Worm (Caenorhabditis elegans): ENCODE measurements around the gene C07G2.5.
A peak's percentile ranks its signal among the peaks of the same experiment; 100 is the strongest.

The C07G2.5 gene

ce11 chrIII:4491164-4492144, 7.4 kb downstream of the C07G2.5 start:
- no peak for TF ChIP-seq sma-3 (GFP tag; optimal IDR thresholded peaks at IDR 0.05)
- TF ChIP-seq ama-1 (optimal IDR thresholded peaks at IDR 0.05), result peak; percentile 48
- TF ChIP-seq unc-55 (GFP tag; optimal IDR thresholded peaks at IDR 0.05), result no peak
- peak; percentile 24 for TF ChIP-seq C34F6.9 (tag; optimal IDR thresholded peaks at IDR 0.05)
- peak; percentile 21 for TF ChIP-seq nhr-25 (tag; optimal IDR thresholded peaks at IDR 0.05)
- peak in 1 of 2 experiments; percentile 62 for TF ChIP-seq lsy-2 (tag; optimal IDR thresholded peaks at IDR 0.05)
- TF ChIP-seq nhr-21 (tag; optimal IDR thresholded peaks at IDR 0.05), result peak; percentile 59
- TF ChIP-seq Y55F3AM.14 (GFP tag; optimal IDR thresholded peaks at IDR 0.05), result peak; percentile 39

DNA sequence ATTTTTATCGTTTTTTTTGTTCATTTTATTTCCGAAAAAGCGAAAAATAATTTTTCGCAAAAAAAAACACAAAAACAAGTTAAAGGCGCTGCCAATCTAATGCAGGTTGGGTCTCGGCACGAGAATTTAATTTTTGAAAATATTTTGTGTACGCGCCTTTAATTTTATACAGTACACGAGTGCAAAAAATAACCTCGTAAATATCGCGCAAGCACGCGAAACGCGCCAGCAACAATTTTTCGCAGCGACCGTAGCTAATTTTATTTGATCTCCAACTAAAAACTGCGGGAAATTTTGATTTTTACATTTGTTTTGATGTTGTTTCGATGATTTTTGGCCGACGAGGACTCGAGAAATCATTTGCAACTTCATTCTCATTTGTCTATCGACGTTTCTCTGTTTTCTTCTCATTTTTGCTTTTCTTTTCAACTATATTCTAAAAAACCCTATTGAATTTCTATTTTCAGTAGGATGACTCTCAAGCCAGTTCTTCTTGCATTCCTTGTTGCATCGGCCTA, 9.9 kb downstream of the C07G2.5 start, which contains the start of gene cpg-1:
Gene cpg-1 (plus strand): TSS at position 468 of the 518 bp plus-strand sequence.
- TF ChIP-seq sma-9 (GFP tag; optimal IDR thresholded peaks at IDR 0.05), result no peak
- TF ChIP-seq sma-9 (tag; optimal IDR thresholded peaks at IDR 0.05), result no peak
- no peak for TF ChIP-seq nhr-129 (tag; optimal IDR thresholded peaks at IDR 0.05)
- TF ChIP-seq elt-1 (tag; optimal IDR thresholded peaks at IDR 0.05), result no peak
- TF ChIP-seq zag-1 (tag; optimal IDR thresholded peaks at IDR 0.05), result no peak
- no peak for TF ChIP-seq ZK546.5 (tag; optimal IDR thresholded peaks at IDR 0.05)
- no peak for TF ChIP-seq skn-1 (tag; optimal IDR thresholded peaks at IDR 0.05)
- TF ChIP-seq nhr-12 (tag; optimal IDR thresholded peaks at IDR 0.05), result no peak
- TF ChIP-seq mdl-1 (tag; optimal IDR thresholded peaks at IDR 0.05), result no peak
- no peak for TF ChIP-seq unc-62 (GFP tag; optimal IDR thresholded peaks at IDR 0.05)
- TF ChIP-seq lin-39 (tag; optimal IDR thresholded peaks at IDR 0.05), result no peak
- TF ChIP-seq lin-13 (GFP tag; optimal IDR thresholded peaks at IDR 0.05), result no peak
- no peak for TF ChIP-seq ceh-16 (tag; optimal IDR thresholded peaks at IDR 0.05)

ce11 chrIII:4487271-4487670, 11.6 kb downstream of the C07G2.5 start:
- TF ChIP-seq fos-1 (tag; optimal IDR thresholded peaks at IDR 0.05) (no peak), sma-3 (GFP tag; optimal IDR thresholded peaks at IDR 0.05) (no peak), unc-62 (GFP tag; optimal IDR thresholded peaks at IDR 0.05) (no peak), C34F6.9 (tag; optimal IDR thresholded peaks at IDR 0.05) (peak; percentile 20), mbf-1 (tag; optimal IDR thresholded peaks at IDR 0.05) (no peak), lsy-2 (tag; optimal IDR thresholded peaks at IDR 0.05) (peak in 1 of 2 experiments; percentile 30), nhr-21 (tag; optimal IDR thresholded peaks at IDR 0.05) (peak; percentile 36)

DNA sequence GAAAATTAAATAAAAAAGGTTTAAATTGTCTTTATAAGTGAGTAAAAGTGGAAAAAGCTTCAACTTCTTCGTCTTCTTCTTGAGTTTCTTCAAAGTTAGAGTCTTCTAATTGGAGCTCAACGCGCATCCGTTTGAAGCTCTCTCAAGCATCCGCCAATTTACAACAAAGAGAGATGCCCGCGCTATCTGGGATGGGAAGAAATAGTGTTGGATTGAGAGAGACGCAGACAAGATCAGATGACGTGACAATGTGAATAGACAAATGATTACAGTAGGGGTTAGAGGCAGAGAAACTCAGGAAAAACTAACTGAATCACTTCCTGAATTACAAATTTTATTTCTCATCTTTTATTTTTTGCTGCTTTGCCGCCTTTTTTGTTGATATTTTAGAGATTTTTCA, 15.9 kb downstream of the C07G2.5 start:
- TF ChIP-seq dmd-4 (tag; optimal IDR thresholded peaks at IDR 0.05) (no peak), lin-11 (tag; optimal IDR thresholded peaks at IDR 0.05) (no peak), sem-4 (tag; optimal IDR thresholded peaks at IDR 0.05) (no peak), nhr-25 (tag; optimal IDR thresholded peaks at IDR 0.05) (no peak), ztf-11 (tag; optimal IDR thresholded peaks at IDR 0.05) (no peak), aly-2 (tag; optimal IDR thresholded peaks at IDR 0.05) (no peak), unc-55 (GFP tag; optimal IDR thresholded peaks at IDR 0.05) (no peak), C34F6.9 (tag; optimal IDR thresholded peaks at IDR 0.05) (no peak), ceh-16 (tag; optimal IDR thresholded peaks at IDR 0.05) (no peak), F13H6.1 (tag; optimal IDR thresholded peaks at IDR 0.05) (no peak), zag-1 (tag; optimal IDR thresholded peaks at IDR 0.05) (no peak), ama-1 (optimal IDR thresholded peaks at IDR 0.05) (no peak), ZK546.5 (tag; optimal IDR thresholded peaks at IDR 0.05) (no peak), peb-1 (tag; optimal IDR thresholded peaks at IDR 0.05) (no peak), lsy-2 (tag; optimal IDR thresholded peaks at IDR 0.05) (no peak), nhr-12 (tag; optimal IDR thresholded peaks at IDR 0.05) (no peak), alr-1 (tag; optimal IDR thresholded peaks at IDR 0.05) (no peak), blmp-1 (tag; optimal IDR thresholded peaks at IDR 0.05; ENCODE audit: insufficient read depth) (no peak), mbf-1 (tag; optimal IDR thresholded peaks at IDR 0.05) (no peak), mab-5 (tag; optimal IDR thresholded peaks at IDR 0.05) (no peak)
